Fruit fly (Drosophila melanogaster): ENCODE data around the gene nompC.

- TF ChIP-seq CG8478 (optimal IDR thresholded peaks at IDR 0.05) (no peak), CTCF (optimal IDR thresholded peaks at IDR 0.05) (no peak)
These were observed 19.4 kb upstream of the nompC start, which contains the start of the genes Ncoa6 and cype for dm6 chr2L:5326414-5327265.

Data from S2 (cell line).